Fruit fly (Drosophila melanogaster) whole organism: ENCODE data around the gene CG13992.
A peak's percentile ranks its signal among the peaks of the same experiment; 100 is the strongest.

Experiments
- CG8478 ChIP-seq: fragments of >200 bp; optimal IDR thresholded peaks from 2 replicates; lab custom pipeline; 2018; ENCODE audit warnings: inconsistent platforms
- Dll ChIP-seq: fragments of >200 bp; optimal IDR thresholded peaks from 2 replicates; lab custom pipeline; 2017
- EcR ChIP-seq, 2 experiments: fragments of >200 bp; optimal IDR thresholded peaks; 2 replicates each; lab custom pipeline; 2017; ENCODE audit warnings: missing biosample characterization in 2 of 2, missing genetic modification characterization in 2 of 2, missing genetic modification reagents in 2 of 2
- pan ChIP-seq: fragments of >200 bp; optimal IDR thresholded peaks from 2 replicates; lab custom pipeline; 2017
- psq ChIP-seq: fragments of >200 bp; optimal IDR thresholded peaks from 2 replicates; lab custom pipeline; 2017
- usp ChIP-seq: fragments of >200 bp; optimal IDR thresholded peaks from 2 replicates; lab custom pipeline; 2017; ENCODE audit warnings: missing biosample characterization, missing genetic modification characterization, mixed read lengths

The CG13992 gene

dm6 chr2L:5978333-5979054 lies 10.9 kb upstream of the CG13992 start:
- TF ChIP-seq Dll (lab: Kevin White, UChicago) = peak; percentile 44
- TF ChIP-seq CG8478 (lab: Kevin White, UChicago) = no peak

dm6 chr2L:5977729-5978078 lies 10.2 kb upstream of the CG13992 start:
- TF ChIP-seq psq (lab: Kevin White, UChicago) (no peak), Dll (lab: Kevin White, UChicago) (peak; percentile 62), EcR (GFP tag; optimal IDR thresholded peaks at IDR 0.05; lab: Kevin White, UChicago) (peak in 1 of 2 experiments; percentile 37)

dm6 chr2L:5977070-5977728 lies 9.6 kb upstream of the CG13992 start:
- TF ChIP-seq psq (lab: Kevin White, UChicago) = no peak
- peak; percentile 72 to 88 for TF ChIP-seq EcR (GFP tag; optimal IDR thresholded peaks at IDR 0.05; lab: Kevin White, UChicago)
- TF ChIP-seq Dll (lab: Kevin White, UChicago) = no peak

- no peak for TF ChIP-seq usp
- peak in 1 of 2 experiments; percentile 14 for TF ChIP-seq EcR (GFP tag; optimal IDR thresholded peaks at IDR 0.05; lab: Kevin White, UChicago)
- no peak for TF ChIP-seq Dll (lab: Kevin White, UChicago)
- TF ChIP-seq CG8478 (lab: Kevin White, UChicago) = no peak
These were observed 8.0 kb upstream of the CG13992 start for dm6 chr2L:5975601-5976000.

- peak in 1 of 2 experiments; percentile 48 for TF ChIP-seq EcR (GFP tag; optimal IDR thresholded peaks at IDR 0.05; lab: Kevin White, UChicago)
- TF ChIP-seq usp = no peak
These were observed 7.5 kb upstream of the CG13992 start for dm6 chr2L:5975025-5975539.

- TF ChIP-seq pan (lab: Kevin White, UChicago) = no peak
- TF ChIP-seq EcR (GFP tag; optimal IDR thresholded peaks at IDR 0.05; lab: Kevin White, UChicago) = peak in 1 of 2 experiments; percentile 31
These were observed 6.6 kb upstream of the CG13992 start for dm6 chr2L:5974122-5974521.

dm6 chr2L:5972588-5973236 lies 5.2 kb upstream of the CG13992 start:
- TF ChIP-seq CG8478 (lab: Kevin White, UChicago) = no peak
- TF ChIP-seq psq (lab: Kevin White, UChicago) = no peak
- TF ChIP-seq EcR (GFP tag; optimal IDR thresholded peaks at IDR 0.05; lab: Kevin White, UChicago) = no peak
- no peak for TF ChIP-seq Dll (lab: Kevin White, UChicago)
- TF ChIP-seq pan (lab: Kevin White, UChicago) = no peak
- no peak for TF ChIP-seq usp

dm6 chr2L:5972005-5972404 lies 4.5 kb upstream of the CG13992 start:
- TF ChIP-seq psq (lab: Kevin White, UChicago) (no peak), pan (lab: Kevin White, UChicago) (peak; percentile 51)

- no peak for TF ChIP-seq pan (lab: Kevin White, UChicago)
- TF ChIP-seq CG8478 (lab: Kevin White, UChicago) = no peak
- no peak for TF ChIP-seq EcR (GFP tag; optimal IDR thresholded peaks at IDR 0.05; lab: Kevin White, UChicago)
- no peak for TF ChIP-seq Dll (lab: Kevin White, UChicago)
- no peak for TF ChIP-seq psq (lab: Kevin White, UChicago)
- TF ChIP-seq usp = no peak
These were observed 3.7 kb upstream of the CG13992 start for dm6 chr2L:5971093-5971808.

dm6 chr2L:5969559-5969958 lies 2.0 kb upstream of the CG13992 start, which contains the start of gene Ucp4B:
Ucp4B (plus strand) TSS chr2L:5969859.
- no peak for TF ChIP-seq EcR (GFP tag; optimal IDR thresholded peaks at IDR 0.05; lab: Kevin White, UChicago)
- no peak for TF ChIP-seq CG8478 (lab: Kevin White, UChicago)
- TF ChIP-seq usp = no peak
- TF ChIP-seq Dll (lab: Kevin White, UChicago) = no peak
- TF ChIP-seq pan (lab: Kevin White, UChicago) = no peak
- TF ChIP-seq psq (lab: Kevin White, UChicago) = no peak

- no peak for TF ChIP-seq EcR (GFP tag; optimal IDR thresholded peaks at IDR 0.05; lab: Kevin White, UChicago)
- TF ChIP-seq CG8478 (lab: Kevin White, UChicago) = no peak
- no peak for TF ChIP-seq usp
These were observed 2.7 kb downstream of the CG13992 start, which contains the start of gene psd for dm6 chr2L:5964851-5965250. psd (minus strand) TSS chr2L:5964951.

- no peak for TF ChIP-seq CG8478 (lab: Kevin White, UChicago)
- no peak for TF ChIP-seq psq (lab: Kevin White, UChicago)
- TF ChIP-seq Dll (lab: Kevin White, UChicago) = no peak
- no peak for TF ChIP-seq EcR (GFP tag; optimal IDR thresholded peaks at IDR 0.05; lab: Kevin White, UChicago)
- TF ChIP-seq usp = no peak
- TF ChIP-seq pan (lab: Kevin White, UChicago) = no peak
These were observed 3.3 kb downstream of the CG13992 start for dm6 chr2L:5964211-5964610.
